Fruit fly (Drosophila melanogaster): ENCODE measurements around the gene Ibf2.

The Ibf2 gene

dm6 chr3R:9237268-9238091 is 20.8 kb downstream of the Ibf2 start, which contains the start of gene pum (continued):
- TF ChIP-seq caup (GFP tag; optimal IDR thresholded peaks at IDR 0.05; ENCODE audit: severe bottlenecking) (no peak), CG3726 (GFP tag; IDR thresholded peaks at IDR 0.05) (no peak), CG1792 (GFP tag; optimal IDR thresholded peaks at IDR 0.05) (no peak), CG3281 (GFP tag; optimal IDR thresholded peaks at IDR 0.05) (no peak), Nf-YC (tag; optimal IDR thresholded peaks at IDR 0.05) (peak; percentile 59), CG9876 (GFP tag; optimal IDR thresholded peaks at IDR 0.05) (no peak), sna (GFP tag; IDR thresholded peaks at IDR 0.05; ENCODE audit: partially characterized antibody) (no peak), CG2120 (GFP tag; optimal IDR thresholded peaks at IDR 0.05) (peak; percentile 46), Optix (GFP tag; IDR thresholded peaks at IDR 0.05) (no peak), seq (GFP tag; IDR thresholded peaks at IDR 0.05) (no peak), gcm2 (GFP tag; optimal IDR thresholded peaks at IDR 0.05) (no peak), CG11398 (GFP tag; optimal IDR thresholded peaks at IDR 0.05) (no peak), her (GFP tag; optimal IDR thresholded peaks at IDR 0.05) (no peak), Ets65A (GFP tag) (no peak), tx (GFP tag; optimal IDR thresholded peaks at IDR 0.05) (no peak), ci (GFP tag; IDR thresholded peaks at IDR 0.05) (no peak), TFAM (GFP tag; optimal IDR thresholded peaks at IDR 0.05) (no peak), ken (GFP tag; IDR thresholded peaks at IDR 0.05) (no peak), ro (GFP tag; IDR thresholded peaks at IDR 0.05) (no peak), wek (GFP tag; optimal IDR thresholded peaks at IDR 0.05) (no peak), al (GFP tag; IDR thresholded peaks at IDR 0.05) (no peak), mld (GFP tag; IDR thresholded peaks at IDR 0.05; ENCODE audit: partially characterized antibody) (no peak), Doc2 (GFP tag; IDR thresholded peaks at IDR 0.05) (no peak), CG10431 (GFP tag; optimal IDR thresholded peaks at IDR 0.05) (no peak), chif (GFP tag; optimal IDR thresholded peaks at IDR 0.05) (no peak), CG7987 (GFP tag; optimal IDR thresholded peaks at IDR 0.05) (no peak), CG14710 (tag; optimal IDR thresholded peaks at IDR 0.05) (peak; percentile 69), br (optimal IDR thresholded peaks at IDR 0.05) (no peak), repo (GFP tag; optimal IDR thresholded peaks at IDR 0.05) (no peak), stwl (tag; optimal IDR thresholded peaks at IDR 0.05) (peak; percentile 57), Atf6 (GFP tag; IDR thresholded peaks at IDR 0.05) (peak; percentile 37), Mrtf (GFP tag; IDR thresholded peaks at IDR 0.05) (no peak), Sin3A (optimal IDR thresholded peaks at IDR 0.05) (peak; percentile 17), H15 (GFP tag; IDR thresholded peaks at IDR 0.05) (no peak), HmgD (GFP tag; optimal IDR thresholded peaks at IDR 0.05) (no peak), CG7786 (GFP tag; optimal IDR thresholded peaks at IDR 0.05) (no peak), Hand (GFP tag; optimal IDR thresholded peaks at IDR 0.05) (no peak), CG2116 (GFP tag; optimal IDR thresholded peaks at IDR 0.05) (peak; percentile 50), CG31441 (GFP tag; IDR thresholded peaks at IDR 0.05) (peak; percentile 64), CG33213 (GFP tag; optimal IDR thresholded peaks at IDR 0.05) (no peak), pzg (GFP tag; optimal IDR thresholded peaks at IDR 0.05) (peak; percentile 74), CG10959 (GFP tag; IDR thresholded peaks at IDR 0.05) (no peak), CG10654 (GFP tag; optimal IDR thresholded peaks at IDR 0.05) (no peak), CG13894 (tag; optimal IDR thresholded peaks at IDR 0.05) (no peak), zf30C (GFP tag; optimal IDR thresholded peaks at IDR 0.05) (no peak), ems (GFP tag; optimal IDR thresholded peaks at IDR 0.05) (no peak), CG12942 (GFP tag; optimal IDR thresholded peaks at IDR 0.05) (no peak), CG30020 (tag; optimal IDR thresholded peaks at IDR 0.05) (peak; percentile 67), CG9437 (GFP tag; optimal IDR thresholded peaks at IDR 0.05) (peak; percentile 45), CG18476 (GFP tag; optimal IDR thresholded peaks at IDR 0.05) (no peak), Stat92E (GFP tag; optimal IDR thresholded peaks at IDR 0.05) (no peak)

All from whole organism, embryonic.